Worm (Caenorhabditis elegans): ENCODE data around the gene ani-2.

DNA sequence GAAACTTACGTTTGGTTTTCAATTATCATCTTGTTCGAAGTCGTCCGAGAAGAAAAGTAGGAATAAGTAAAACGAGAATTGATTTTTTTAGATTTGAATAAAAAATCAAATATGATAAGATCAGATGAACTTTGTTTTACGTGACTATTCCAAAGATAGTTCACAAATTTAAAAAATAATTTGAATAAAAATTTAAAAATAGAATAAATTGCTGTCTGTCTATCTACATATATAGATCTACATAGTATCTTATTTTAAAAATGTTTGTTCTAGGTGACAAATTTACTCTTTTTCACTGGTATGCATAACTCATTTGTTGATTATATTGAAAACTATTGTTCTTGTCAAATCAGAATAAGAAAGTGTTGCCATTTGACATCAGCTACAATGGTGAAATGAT is 22.8 kb upstream of the ani-2 start, which contains the start of gene F58F12.2:
- TF ChIP-seq sdc-2 (tag; optimal IDR thresholded peaks at IDR 0.05) (no peak), ceh-9 (tag; optimal IDR thresholded peaks at IDR 0.05) (no peak), ets-4 (tag; optimal IDR thresholded peaks at IDR 0.05) (no peak), ceh-19 (GFP tag; optimal IDR thresholded peaks at IDR 0.05) (no peak), sox-4 (tag; optimal IDR thresholded peaks at IDR 0.05) (no peak), fkh-10 (GFP tag; optimal IDR thresholded peaks at IDR 0.05) (no peak), pha-4 (tag; optimal IDR thresholded peaks at IDR 0.05) (no peak), lin-11 (tag; optimal IDR thresholded peaks at IDR 0.05) (no peak), nfya-1 (tag; optimal IDR thresholded peaks at IDR 0.05) (no peak), nhr-11 (tag; optimal IDR thresholded peaks at IDR 0.05) (no peak), T23F11.4 (GFP tag; optimal IDR thresholded peaks at IDR 0.05) (no peak), elt-4 (tag; optimal IDR thresholded peaks at IDR 0.05) (no peak), tbx-2 (tag; optimal IDR thresholded peaks at IDR 0.05) (no peak), ama-1 (optimal IDR thresholded peaks at IDR 0.05) (no peak)

All from whole organism, late embryonic.